Worm (Caenorhabditis elegans) whole organism, L4/young adult: ENCODE measurements around the gene R09A8.2.

ENCODE experiments used
- W03F9.2 ChIP-seq: fragments of 150-350 bp; optimal IDR thresholded peaks from 2 replicates; lab custom pipeline; 2014; ENCODE audit warnings: missing biosample characterization, missing genetic modification characterization
- dao-5 ChIP-seq: sonication (generic microtip); optimal IDR thresholded peaks from 2 replicates; lab custom pipeline; 2016; ENCODE audit warnings: missing genotype, missing genetic modification characterization, moderate library complexity, missing compliant biosample characterization
- him-1 ChIP-seq: sonication (generic microtip); optimal IDR thresholded peaks from 2 replicates; lab custom pipeline; 2016; ENCODE audit warnings: missing genotype, missing genetic modification reagents, missing genetic modification characterization, missing compliant biosample characterization

R09A8.2 gene

DNA sequence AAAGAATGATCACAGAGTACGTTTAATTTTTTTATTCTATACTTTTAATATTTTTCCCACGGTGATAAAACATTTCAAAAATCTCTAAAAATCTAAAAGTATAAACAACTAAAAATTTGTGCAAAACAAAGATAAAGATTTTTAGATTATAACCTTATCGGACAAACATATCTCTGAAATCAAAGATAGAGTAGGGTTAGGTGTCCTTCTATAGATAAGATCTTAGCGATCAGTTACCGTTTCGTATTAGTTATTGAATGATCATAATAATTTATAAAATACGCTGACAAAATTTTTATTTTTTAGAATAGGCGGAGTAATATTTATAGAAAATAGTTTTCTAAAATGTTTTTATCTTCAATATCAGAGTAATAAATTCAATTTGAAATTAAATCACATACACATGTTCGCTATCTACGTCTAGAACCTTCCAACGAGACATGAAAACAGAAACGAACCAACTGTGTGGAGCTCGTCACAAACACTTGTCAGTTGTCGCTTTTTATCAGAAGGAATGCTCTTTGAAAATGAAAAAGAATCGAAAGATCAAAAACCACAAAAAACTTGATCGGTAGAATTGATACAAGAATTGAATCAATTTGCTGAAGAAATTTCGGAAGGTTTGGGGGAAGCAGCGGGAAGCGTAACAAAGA, 52.5 kb downstream of the R09A8.2 start:
- TF ChIP-seq him-1 (tag; lab: Kevin White, UChicago): no peak
- no peak for TF ChIP-seq W03F9.2 (tag; lab: Kevin White, UChicago)
- no peak for TF ChIP-seq dao-5
